Worm (Caenorhabditis elegans) whole organism, mixed stage, embryonic: ENCODE results near the gene C49A9.10.

Experiments
- M03D4.4 ChIP-seq: sonication (generic microtip); optimal IDR thresholded peaks from 2 replicates; lab custom pipeline; 2017; ENCODE audit warnings: mild to moderate bottlenecking, missing genetic modification characterization, missing compliant biosample characterization
- bed-3 ChIP-seq: fragments of 200-800 bp; sonication (Bioruptor generic); optimal IDR thresholded peaks from 3 replicates; lab custom pipeline; 2018; ENCODE audit warnings: mild to moderate bottlenecking, missing genetic modification characterization, moderate library complexity, missing compliant biosample characterization
- blmp-1 ChIP-seq: fragments of 150-350 bp; optimal IDR thresholded peaks from 2 replicates; lab custom pipeline; 2014; ENCODE audit warnings: missing biosample characterization, missing genetic modification characterization
- ceh-39 ChIP-seq: fragments of 150-350 bp; optimal IDR thresholded peaks from 2 replicates; lab custom pipeline; 2014; ENCODE audit warnings: missing biosample characterization, missing genetic modification characterization
- ceh-43 ChIP-seq: fragments of 200-800 bp; sonication (Bioruptor generic); optimal IDR thresholded peaks from 2 replicates; lab custom pipeline; 2018; ENCODE audit warnings: mild to moderate bottlenecking, missing genetic modification characterization, moderate library complexity, missing compliant biosample characterization
- ceh-83 ChIP-seq: fragments of 200-800 bp; sonication (Bioruptor generic); optimal IDR thresholded peaks from 2 replicates; lab custom pipeline; 2018; ENCODE audit warnings: mild to moderate bottlenecking, missing genetic modification characterization, missing compliant biosample characterization
- ces-1 ChIP-seq: fragments of 150-350 bp; optimal IDR thresholded peaks from 2 replicates; lab custom pipeline; 2014; ENCODE audit warnings: missing biosample characterization, missing genetic modification reagents, missing genetic modification characterization
- cnd-1 ChIP-seq: fragments of 200-800 bp; sonication (Bioruptor generic); optimal IDR thresholded peaks from 2 replicates; lab custom pipeline; 2018; ENCODE audit warnings: mild to moderate bottlenecking, missing genetic modification characterization, missing compliant biosample characterization
- drap-1 ChIP-seq: fragments of 200-800 bp; sonication (Bioruptor generic); optimal IDR thresholded peaks from 3 replicates; lab custom pipeline; 2018; ENCODE audit warnings: mild to moderate bottlenecking, missing genetic modification characterization, missing compliant biosample characterization
- elt-1 ChIP-seq: sonication (generic microtip); optimal IDR thresholded peaks from 2 replicates; lab custom pipeline; 2017; ENCODE audit warnings: missing genetic modification characterization, mild to moderate bottlenecking, missing compliant biosample characterization, antibody characterized with exemption, moderate library complexity, borderline replicate concordance; ENCODE audit not compliant: insufficient read depth
- elt-3 ChIP-seq: fragments of 150-350 bp; optimal IDR thresholded peaks from 2 replicates; lab custom pipeline; 2014; ENCODE audit warnings: missing biosample characterization, missing genetic modification characterization
- flh-1 ChIP-seq: fragments of 200-800 bp; sonication (Bioruptor generic); optimal IDR thresholded peaks from 2 replicates; lab custom pipeline; 2018; ENCODE audit warnings: mild to moderate bottlenecking, missing genetic modification characterization, moderate library complexity, missing compliant biosample characterization
- ham-2 ChIP-seq: fragments of 200-800 bp; sonication (Bioruptor generic); optimal IDR thresholded peaks from 2 replicates; lab custom pipeline; 2018; ENCODE audit warnings: mild to moderate bottlenecking, missing genetic modification characterization, missing compliant biosample characterization
- hlh-1 ChIP-seq: fragments of 150-350 bp; optimal IDR thresholded peaks from 2 replicates; lab custom pipeline; 2014; ENCODE audit warnings: missing biosample characterization, missing genetic modification reagents, missing genetic modification characterization
- lin-13 ChIP-seq: fragments of 150-350 bp; optimal IDR thresholded peaks from 2 replicates; lab custom pipeline; 2014; ENCODE audit warnings: missing biosample characterization, missing genetic modification characterization
- lin-32 ChIP-seq: fragments of 200-800 bp; sonication (Bioruptor generic); optimal IDR thresholded peaks from 2 replicates; lab custom pipeline; 2018; ENCODE audit warnings: mild to moderate bottlenecking, missing genetic modification characterization, missing compliant biosample characterization
- mab-5 ChIP-seq: fragments of 150-350 bp; optimal IDR thresholded peaks from 2 replicates; lab custom pipeline; 2014; ENCODE audit warnings: missing biosample characterization, missing genetic modification characterization
- nhr-12 ChIP-seq: fragments of 150-350 bp; optimal IDR thresholded peaks from 2 replicates; lab custom pipeline; 2014; ENCODE audit warnings: missing biosample characterization, missing genetic modification characterization
- nhr-2 ChIP-seq: fragments of 150-350 bp; optimal IDR thresholded peaks from 2 replicates; lab custom pipeline; 2014; ENCODE audit warnings: missing biosample characterization, missing genetic modification characterization
- nhr-237 ChIP-seq: fragments of 150-350 bp; optimal IDR thresholded peaks from 2 replicates; lab custom pipeline; 2014; ENCODE audit warnings: missing biosample characterization, missing genetic modification characterization
- nhr-28 ChIP-seq: fragments of 150-350 bp; optimal IDR thresholded peaks from 2 replicates; lab custom pipeline; 2014; ENCODE audit warnings: missing biosample characterization, missing genetic modification characterization
- nhr-76 ChIP-seq: sonication (generic microtip); optimal IDR thresholded peaks from 2 replicates; lab custom pipeline; 2017; ENCODE audit warnings: missing biosample characterization, missing genetic modification characterization
- pha-4 ChIP-seq: fragments of 150-350 bp; optimal IDR thresholded peaks from 2 replicates; lab custom pipeline; 2018; ENCODE audit warnings: missing biosample characterization, missing genetic modification reagents, missing genetic modification characterization
- sem-2 ChIP-seq: fragments of 200-800 bp; sonication (Bioruptor generic); optimal IDR thresholded peaks from 2 replicates; lab custom pipeline; 2018; ENCODE audit warnings: mild to moderate bottlenecking, missing genetic modification characterization, missing compliant biosample characterization
- snpc-4 ChIP-seq: fragments of 150-350 bp; optimal IDR thresholded peaks from 2 replicates; lab custom pipeline; 2014; ENCODE audit warnings: missing biosample characterization, missing genetic modification characterization
- sptf-1 ChIP-seq: sonication (generic microtip); optimal IDR thresholded peaks from 2 replicates; lab custom pipeline; 2017; ENCODE audit warnings: mild to moderate bottlenecking, missing genetic modification characterization, moderate library complexity, missing compliant biosample characterization
- tbx-8 ChIP-seq: fragments of 200-800 bp; sonication (Bioruptor generic); optimal IDR thresholded peaks from 2 replicates; lab custom pipeline; 2018; ENCODE audit warnings: mild to moderate bottlenecking, missing genetic modification characterization, moderate library complexity, missing compliant biosample characterization
- unc-120 ChIP-seq: sonication (generic microtip); optimal IDR thresholded peaks from 2 replicates; lab custom pipeline; 2017; ENCODE audit warnings: missing genetic modification characterization, missing compliant biosample characterization; ENCODE audit not compliant: poor library complexity, severe bottlenecking
- unc-39 ChIP-seq: fragments of 150-350 bp; optimal IDR thresholded peaks from 2 replicates; lab custom pipeline; 2014; ENCODE audit warnings: missing biosample characterization, missing genetic modification characterization
- unc-62 ChIP-seq: fragments of 150-350 bp; optimal IDR thresholded peaks from 2 replicates; lab custom pipeline; 2014; ENCODE audit warnings: missing biosample characterization, missing genetic modification reagents, missing genetic modification characterization
- zip-8 ChIP-seq: fragments of 150-350 bp; optimal IDR thresholded peaks from 2 replicates; lab custom pipeline; 2014; ENCODE audit warnings: missing biosample characterization, missing genetic modification characterization
- ztf-11 ChIP-seq: fragments of 150-350 bp; optimal IDR thresholded peaks from 2 replicates; lab custom pipeline; 2014; ENCODE audit warnings: missing biosample characterization, missing genetic modification characterization

C49A9.10 gene

DNA sequence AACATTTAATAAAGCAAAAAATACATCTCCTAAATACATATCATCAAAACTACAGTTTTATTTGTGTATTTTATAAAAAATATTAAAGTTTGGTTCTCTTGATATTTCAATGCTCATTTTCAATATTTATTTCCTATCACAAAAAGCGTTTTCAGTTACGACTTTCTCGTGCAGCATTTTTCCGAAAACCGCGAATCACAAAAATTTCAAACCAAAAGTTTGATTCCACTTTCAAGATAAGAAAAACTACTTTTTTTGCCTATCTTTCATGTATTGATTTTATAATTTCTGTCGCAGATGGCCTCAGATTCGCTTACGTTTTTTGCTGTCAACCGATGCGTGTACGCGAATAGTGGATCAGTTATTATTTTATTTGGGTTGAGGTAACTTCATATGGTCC lies 13.3 kb upstream of the C49A9.10 start, which contains the start of gene C49A9.4:
Gene C49A9.4, plus strand, starts transcription at position 265 of the 400 bp plus-strand sequence.
- TF ChIP-seq mab-5 (tag; lab: Kevin White, UChicago) (no peak), unc-62 (GFP tag; lab: Kevin White, UChicago) (no peak), elt-1 (tag; lab: Kevin White, UChicago) (no peak), ceh-83 (GFP tag; lab: Kevin White, UChicago) (no peak), zip-8 (tag; lab: Kevin White, UChicago) (no peak), unc-39 (tag; lab: Kevin White, UChicago) (no peak), flh-1 (no peak), bed-3 (GFP tag; lab: Kevin White, UChicago) (no peak), snpc-4 (tag; lab: Kevin White, UChicago) (no peak), drap-1 (GFP tag; lab: Kevin White, UChicago) (no peak), nhr-76 (tag; lab: Kevin White, UChicago) (no peak), ceh-43 (no peak), lin-13 (tag; lab: Kevin White, UChicago) (no peak), nhr-28 (no peak), lin-32 (GFP tag; lab: Kevin White, UChicago) (no peak), tbx-8 (GFP tag; lab: Kevin White, UChicago) (no peak), blmp-1 (no peak)

ce11 chrIV:6217503-6217902 lies 11.4 kb upstream of the C49A9.10 start:
- TF ChIP-seq blmp-1 (no peak), flh-1 (no peak), elt-3 (tag; lab: Kevin White, UChicago) (no peak), nhr-12 (tag; lab: Kevin White, UChicago) (no peak), mab-5 (tag; lab: Kevin White, UChicago) (no peak), hlh-1 (tag; lab: Kevin White, UChicago) (no peak), zip-8 (tag; lab: Kevin White, UChicago) (no peak), nhr-237 (tag; lab: Kevin White, UChicago) (no peak), ham-2 (GFP tag; lab: Kevin White, UChicago) (no peak), snpc-4 (tag; lab: Kevin White, UChicago) (no peak), M03D4.4 (tag; lab: Kevin White, UChicago) (no peak), elt-1 (tag; lab: Kevin White, UChicago) (no peak), pha-4 (tag; lab: Kevin White, UChicago) (no peak), ceh-43 (no peak), sptf-1 (no peak), ces-1 (GFP tag; lab: Kevin White, UChicago) (no peak), sem-2 (GFP tag; lab: Kevin White, UChicago) (no peak), cnd-1 (tag; lab: Kevin White, UChicago) (no peak), lin-13 (tag; lab: Kevin White, UChicago) (no peak), unc-62 (GFP tag; lab: Kevin White, UChicago) (no peak)

DNA sequence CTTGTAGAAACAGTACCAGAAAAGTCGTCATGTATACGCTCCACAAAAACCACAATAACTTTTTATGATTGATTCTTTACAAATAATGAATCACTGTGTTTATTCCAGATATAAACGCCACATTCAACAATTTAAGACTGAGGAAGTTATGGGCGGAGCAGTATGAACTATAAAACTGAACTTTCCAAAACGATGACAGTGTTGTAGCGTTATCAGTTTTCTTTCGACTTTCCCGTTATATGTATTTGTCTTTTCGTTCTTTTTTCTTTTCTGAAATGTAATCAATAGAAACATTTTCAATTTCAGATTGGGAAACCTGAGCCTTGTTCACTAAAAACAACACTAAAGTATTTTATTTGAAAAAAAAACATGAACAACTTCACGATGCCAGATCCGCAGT lies 10.9 kb upstream of the C49A9.10 start, which contains the start of gene C49A9.9:
Gene C49A9.9, plus strand, starts transcription at position 307 of the 400 bp plus-strand sequence.
- TF ChIP-seq snpc-4 (tag; lab: Kevin White, UChicago) (no peak), blmp-1 (no peak), drap-1 (GFP tag; lab: Kevin White, UChicago) (no peak), lin-13 (tag; lab: Kevin White, UChicago) (no peak), tbx-8 (GFP tag; lab: Kevin White, UChicago) (no peak), ceh-43 (no peak)
- TF ChIP-seq, all 35 proteins: peak for 0

DNA sequence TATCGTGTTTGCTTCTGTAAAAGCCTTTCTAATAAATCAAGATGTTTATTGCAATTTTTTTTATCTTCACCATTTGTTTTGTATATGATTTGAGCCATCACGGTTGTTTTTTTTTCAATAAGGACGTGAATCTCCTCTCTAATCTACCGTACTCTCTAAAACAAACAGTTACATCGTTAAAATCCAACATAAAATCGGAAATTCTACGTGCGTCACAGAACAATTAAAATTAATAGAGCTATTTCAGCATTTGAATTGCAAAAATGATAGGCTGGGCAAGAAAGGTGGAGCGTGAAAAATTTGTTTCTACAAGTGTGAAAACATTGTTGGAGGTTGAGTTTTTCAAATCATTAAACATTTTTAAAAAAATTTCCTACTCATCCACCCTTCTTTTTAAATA lies 7.3 kb upstream of the C49A9.10 start, which contains the start of gene C49A9.5:
Gene C49A9.5, plus strand, starts transcription at position 271 of the 400 bp plus-strand sequence.
- TF ChIP-seq elt-3 (tag; lab: Kevin White, UChicago) (no peak), nhr-2 (no peak), lin-32 (GFP tag; lab: Kevin White, UChicago) (no peak), M03D4.4 (tag; lab: Kevin White, UChicago) (no peak), drap-1 (GFP tag; lab: Kevin White, UChicago) (no peak), flh-1 (no peak), ztf-11 (tag; lab: Kevin White, UChicago) (no peak), cnd-1 (tag; lab: Kevin White, UChicago) (no peak), nhr-76 (tag; lab: Kevin White, UChicago) (no peak), blmp-1 (no peak), sem-2 (GFP tag; lab: Kevin White, UChicago) (no peak), ceh-39 (tag; lab: Kevin White, UChicago) (no peak), unc-120 (no peak), snpc-4 (tag; lab: Kevin White, UChicago) (no peak), elt-1 (tag; lab: Kevin White, UChicago) (no peak)
- TF ChIP-seq, all 35 proteins: peak for 0
